Fruit fly (Drosophila melanogaster) whole organism, prepupa: Measurements from ENCODE around the gene serp.

Experiments used
- Blimp-1 ChIP-seq: fragments of 200-800 bp; sonication (Bioruptor generic); optimal IDR thresholded peaks from 3 replicates; lab custom pipeline; 2017; ENCODE audit warnings: missing biosample characterization, missing genetic modification characterization, mild to moderate bottlenecking, moderate library complexity, missing genetic modification reagents
- CG10669 ChIP-seq: fragments of 200-800 bp; sonication (Bioruptor generic); optimal IDR thresholded peaks from 3 replicates; lab custom pipeline; 2018; ENCODE audit warnings: missing biosample characterization, mild to moderate bottlenecking, missing genetic modification characterization, moderate library complexity
- CG11294 ChIP-seq: fragments of 200-800 bp; sonication (Bioruptor generic); IDR thresholded peaks from 2 replicates; pipeline ENCODE4 v1.3.6; 2022; ENCODE audit warnings: missing biosample characterization, missing genetic modification characterization
- CG11902 ChIP-seq: fragments of 200-800 bp; sonication (Bioruptor generic); optimal IDR thresholded peaks from 3 replicates; lab custom pipeline; 2016; ENCODE audit warnings: missing biosample characterization, missing genetic modification characterization
- CG15336 ChIP-seq: fragments of 200-800 bp; sonication (Bioruptor generic); IDR thresholded peaks from 2 replicates; pipeline ENCODE4 v1.3.6; 2022; ENCODE audit warnings: missing biosample characterization, missing genetic modification characterization
- CG1621 ChIP-seq: fragments of 200-800 bp; sonication (Bioruptor generic); optimal IDR thresholded peaks from 3 replicates; lab custom pipeline; 2018; ENCODE audit warnings: missing biosample characterization, mild to moderate bottlenecking, missing genetic modification characterization
- CG16779 ChIP-seq: fragments of 200-800 bp; sonication (Bioruptor generic); optimal IDR thresholded peaks from 3 replicates; lab custom pipeline; 2017; ENCODE audit warnings: missing biosample characterization, mild to moderate bottlenecking, missing genetic modification characterization
- CG3032 ChIP-seq: fragments of 200-800 bp; optimal IDR thresholded peaks from 2 replicates; lab custom pipeline; 2019; ENCODE audit warnings: missing biosample characterization, mild to moderate bottlenecking, missing genetic modification characterization, moderate library complexity
- CG31627 ChIP-seq: fragments of 200-800 bp; sonication (Bioruptor generic); optimal IDR thresholded peaks from 3 replicates; lab custom pipeline; 2016; ENCODE audit warnings: missing biosample characterization, missing genetic modification characterization
- CG32006 ChIP-seq: fragments of 200-800 bp; sonication (Bioruptor generic); optimal IDR thresholded peaks from 3 replicates; lab custom pipeline; 2017; ENCODE audit warnings: missing biosample characterization, mild to moderate bottlenecking, missing genetic modification characterization
- CG34406 ChIP-seq: fragments of 200-800 bp; sonication (Bioruptor generic); optimal IDR thresholded peaks from 3 replicates; lab custom pipeline; 2016; ENCODE audit warnings: missing biosample characterization, missing genetic modification characterization
- CG6163 ChIP-seq: fragments of 200-800 bp; sonication (Bioruptor generic); IDR thresholded peaks from 3 replicates; pipeline ENCODE4 v1.3.6; 2022; ENCODE audit warnings: missing biosample characterization, missing genetic modification characterization
- CG6276 ChIP-seq: fragments of 200-800 bp; sonication (Bioruptor generic); optimal IDR thresholded peaks from 2 replicates; lab custom pipeline; 2017; ENCODE audit warnings: missing biosample characterization, mild to moderate bottlenecking, missing genetic modification characterization
- CG6792 ChIP-seq: fragments of 200-800 bp; sonication (Bioruptor generic); optimal IDR thresholded peaks from 3 replicates; lab custom pipeline; 2016; ENCODE audit warnings: missing biosample characterization, missing genetic modification characterization
- CG6808 ChIP-seq: fragments of 200-800 bp; sonication (Bioruptor generic); optimal IDR thresholded peaks from 3 replicates; lab custom pipeline; 2017; ENCODE audit warnings: missing biosample characterization, missing genetic modification characterization, mild to moderate bottlenecking, moderate library complexity, missing genetic modification reagents
- CG6854 ChIP-seq: fragments of 200-800 bp; sonication (Bioruptor generic); optimal IDR thresholded peaks from 2 replicates; lab custom pipeline; 2017; ENCODE audit warnings: missing biosample characterization, mild to moderate bottlenecking, missing genetic modification characterization
- CG7368 ChIP-seq: fragments of 200-800 bp; sonication (Bioruptor generic); optimal IDR thresholded peaks from 3 replicates; lab custom pipeline; 2016; ENCODE audit warnings: missing biosample characterization, missing genetic modification characterization
- CG8119 ChIP-seq: fragments of 200-800 bp; sonication (Bioruptor generic); IDR thresholded peaks from 3 replicates; pipeline ENCODE4 v1.3.6; 2022; ENCODE audit warnings: missing biosample characterization, missing genetic modification characterization
- CG8319 ChIP-seq: fragments of 200-800 bp; sonication (Bioruptor generic); optimal IDR thresholded peaks from 3 replicates; lab custom pipeline; 2016; ENCODE audit warnings: missing biosample characterization, missing genetic modification characterization
- CG9139 ChIP-seq: fragments of 200-800 bp; sonication (Bioruptor generic); optimal IDR thresholded peaks from 3 replicates; lab custom pipeline; 2017; ENCODE audit warnings: missing biosample characterization, mild to moderate bottlenecking, missing genetic modification characterization
- Eip75B ChIP-seq: fragments of 200-800 bp; sonication (Bioruptor generic); optimal IDR thresholded peaks from 3 replicates; lab custom pipeline; 2016; ENCODE audit warnings: missing biosample characterization, missing genetic modification characterization
- Eip78C ChIP-seq: fragments of 200-800 bp; sonication (Bioruptor generic); peaks from one replicate; lab custom pipeline; 2016; ENCODE audit warnings: missing biosample characterization, missing genetic modification characterization
- Eip93F ChIP-seq: fragments of 200-800 bp; sonication (Bioruptor generic); optimal IDR thresholded peaks from 2 replicates; lab custom pipeline; 2016; ENCODE audit warnings: missing biosample characterization, mild to moderate bottlenecking, missing genetic modification characterization
- Ets21C ChIP-seq: fragments of 200-800 bp; sonication (Bioruptor generic); optimal IDR thresholded peaks from 3 replicates; lab custom pipeline; 2016; ENCODE audit warnings: missing biosample characterization, missing genetic modification characterization
- Ets96B ChIP-seq: fragments of 200-800 bp; optimal IDR thresholded peaks from 2 replicates; lab custom pipeline; 2019; ENCODE audit warnings: missing biosample characterization, mild to moderate bottlenecking, missing genetic modification characterization, moderate library complexity
- Gug ChIP-seq: fragments of 200-800 bp; sonication (Bioruptor generic); IDR thresholded peaks from 2 replicates; pipeline ENCODE4 v1.3.6; 2022; ENCODE audit warnings: missing biosample characterization, missing genetic modification characterization
- Hr39 ChIP-seq: fragments of 200-800 bp; sonication (Bioruptor generic); optimal IDR thresholded peaks from 2 replicates; lab custom pipeline; 2016; ENCODE audit warnings: missing biosample characterization, missing genetic modification characterization
- Met ChIP-seq: fragments of 200-800 bp; sonication (Bioruptor generic); optimal IDR thresholded peaks from 3 replicates; lab custom pipeline; 2016; ENCODE audit warnings: missing biosample characterization, missing genetic modification characterization
- OdsH ChIP-seq: fragments of 200-800 bp; sonication (Bioruptor generic); optimal IDR thresholded peaks from 3 replicates; lab custom pipeline; 2016; ENCODE audit warnings: missing biosample characterization, missing genetic modification characterization
- Sox102F ChIP-seq: fragments of 200-800 bp; sonication (Bioruptor generic); optimal IDR thresholded peaks from 2 replicates; lab custom pipeline; 2016; ENCODE audit warnings: missing biosample characterization, mild to moderate bottlenecking, missing genetic modification characterization
- Sox14 ChIP-seq: fragments of 200-800 bp; sonication (Bioruptor generic); optimal IDR thresholded peaks from 3 replicates; lab custom pipeline; 2016; ENCODE audit warnings: missing biosample characterization, missing genetic modification characterization
- cyc ChIP-seq: fragments of 200-800 bp; sonication (Bioruptor generic); optimal IDR thresholded peaks from 3 replicates; lab custom pipeline; 2016; ENCODE audit warnings: missing biosample characterization, missing genetic modification characterization
- dac ChIP-seq: fragments of 200-800 bp; sonication (Bioruptor generic); optimal IDR thresholded peaks from 2 replicates; lab custom pipeline; 2017; ENCODE audit warnings: missing biosample characterization, mild to moderate bottlenecking, missing genetic modification characterization
- dsx ChIP-seq: fragments of 200-800 bp; optimal IDR thresholded peaks from 3 replicates; lab custom pipeline; 2019; ENCODE audit warnings: missing biosample characterization, mild to moderate bottlenecking, missing genetic modification characterization, moderate library complexity; ENCODE audit not compliant: poor library complexity, severe bottlenecking
- eg ChIP-seq: fragments of 200-800 bp; sonication (Bioruptor generic); IDR thresholded peaks from 3 replicates; pipeline ENCODE4 v1.3.6; 2022; ENCODE audit warnings: missing biosample characterization, missing genetic modification characterization
- esn ChIP-seq: fragments of 200-800 bp; sonication (Bioruptor generic); optimal IDR thresholded peaks from 2 replicates; lab custom pipeline; 2016; ENCODE audit warnings: missing biosample characterization, mild to moderate bottlenecking, missing genetic modification characterization, moderate library complexity
- fd59A ChIP-seq: fragments of 200-800 bp; sonication (Bioruptor generic); optimal IDR thresholded peaks from 2 replicates; lab custom pipeline; 2017; ENCODE audit warnings: missing biosample characterization, mild to moderate bottlenecking, missing genetic modification characterization, missing genetic modification reagents
- fd85E ChIP-seq: fragments of 200-800 bp; sonication (Bioruptor generic); optimal IDR thresholded peaks from 3 replicates; lab custom pipeline; 2016; ENCODE audit warnings: missing biosample characterization, missing genetic modification characterization
- net ChIP-seq: fragments of 200-800 bp; sonication (Bioruptor generic); optimal IDR thresholded peaks from 3 replicates; lab custom pipeline; 2016; ENCODE audit warnings: missing biosample characterization, missing genetic modification characterization
- pdm3 ChIP-seq: fragments of 200-800 bp; sonication (Bioruptor generic); optimal IDR thresholded peaks from 3 replicates; lab custom pipeline; 2016; ENCODE audit warnings: missing biosample characterization, missing genetic modification characterization
- salr ChIP-seq, 2 experiments: fragments of 200-800 bp; sonication (Bioruptor generic); optimal IDR thresholded peaks; 3 replicates each; lab custom pipeline; 2016 to 2018; ENCODE audit warnings: missing biosample characterization in 2 of 2, missing genetic modification characterization in 2 of 2, mild to moderate bottlenecking in 1 of 2
- spab ChIP-seq: fragments of 200-800 bp; sonication (Bioruptor generic); optimal IDR thresholded peaks from 2 replicates; lab custom pipeline; 2017; ENCODE audit warnings: missing biosample characterization, mild to moderate bottlenecking, missing genetic modification characterization, missing genetic modification reagents
- ss ChIP-seq, 2 experiments: fragments of 200-800 bp; sonication (Bioruptor generic); optimal IDR thresholded peaks; 2 replicates in 1 of 2; 3 replicates in 1 of 2; lab custom pipeline; 2017 to 2018; ENCODE audit warnings: mild to moderate bottlenecking in 2 of 2, missing biosample characterization in 2 of 2, missing genetic modification characterization in 2 of 2, moderate library complexity in 1 of 2
- svp ChIP-seq: fragments of 200-800 bp; sonication (Bioruptor generic); peaks from one replicate; lab custom pipeline; 2016; ENCODE audit warnings: missing biosample characterization, missing genetic modification characterization
- topi ChIP-seq: fragments of 200-800 bp; sonication (Bioruptor generic); optimal IDR thresholded peaks from 3 replicates; lab custom pipeline; 2016; ENCODE audit warnings: missing biosample characterization, missing genetic modification characterization
- vri ChIP-seq: fragments of 200-800 bp; sonication (Bioruptor generic); optimal IDR thresholded peaks from 3 replicates; lab custom pipeline; 2016; ENCODE audit warnings: missing biosample characterization, mild to moderate bottlenecking, missing genetic modification characterization

Gene serp

dm6 chr3L:19676050-19676449, 31.8 kb downstream of the serp start (continued):
- TF ChIP-seq topi (GFP tag; lab: Kevin White, UChicago) (peak; percentile 56), CG31627 (GFP tag; lab: Kevin White, UChicago) (peak; percentile 27), Met (GFP tag; lab: Kevin White, UChicago) (peak; percentile 52), dac (GFP tag; lab: Kevin White, UChicago) (peak; percentile 7), CG11902 (peak; percentile 15), salr (GFP tag; optimal IDR thresholded peaks at IDR 0.05; lab: Kevin White, UChicago) (no peak), CG10669 (GFP tag; lab: Kevin White, UChicago) (peak; percentile 32), OdsH (GFP tag; lab: Kevin White, UChicago) (peak; percentile 34), Sox14 (GFP tag; lab: Kevin White, UChicago) (peak; percentile 21), Blimp-1 (no peak), CG3032 (tag; lab: Kevin White, UChicago) (peak; percentile 19), CG1621 (no peak), CG6163 (GFP tag; lab: Robert Waterston, UW) (no peak), fd59A (GFP tag; lab: Kevin White, UChicago) (peak; percentile 13), net (GFP tag; lab: Kevin White, UChicago) (no peak), CG6808 (GFP tag; lab: Kevin White, UChicago) (peak; percentile 39), CG6792 (GFP tag; lab: Kevin White, UChicago) (peak; percentile 51), spab (GFP tag; lab: Kevin White, UChicago) (peak; percentile 35), Eip78C (peak; percentile 82), CG34406 (GFP tag; lab: Kevin White, UChicago) (peak; percentile 40), Eip75B (GFP tag; lab: Kevin White, UChicago) (peak; percentile 55), cyc (GFP tag; lab: Kevin White, UChicago) (peak; percentile 42), Eip93F (GFP tag; lab: Kevin White, UChicago) (no peak)

dm6 chr3L:19674317-19674716, 33.5 kb downstream of the serp start:
- TF ChIP-seq CG7368 (GFP tag; lab: Kevin White, UChicago): peak; percentile 5
- TF ChIP-seq Gug (GFP tag; lab: Robert Waterston, UW): 0 out of 2 replicates have a peak, but pooled peaks have one; percentile 13
- peak; percentile 50 for TF ChIP-seq topi (GFP tag; lab: Kevin White, UChicago)
- peak; percentile 52 for TF ChIP-seq esn (GFP tag; lab: Kevin White, UChicago)
- TF ChIP-seq Eip75B (GFP tag; lab: Kevin White, UChicago): peak; percentile 43
- no peak for TF ChIP-seq CG16779
- TF ChIP-seq CG6276 (GFP tag; lab: Kevin White, UChicago): no peak
- peak; percentile 77 for TF ChIP-seq svp (GFP tag; lab: Kevin White, UChicago)
- TF ChIP-seq ss (GFP tag; optimal IDR thresholded peaks at IDR 0.05; lab: Kevin White, UChicago): peak; percentile 8 to 27
- peak; percentile 57; the same call in 2 of the 3 replicates for TF ChIP-seq CG8119 (GFP tag; lab: Robert Waterston, UW)
- peak; percentile 58; the same call in 1 of the 3 replicates for TF ChIP-seq CG6163 (GFP tag; lab: Robert Waterston, UW)
- TF ChIP-seq net (GFP tag; lab: Kevin White, UChicago): peak; percentile 3
- TF ChIP-seq Blimp-1: no peak
- TF ChIP-seq cyc (GFP tag; lab: Kevin White, UChicago): peak; percentile 55
- TF ChIP-seq CG6854 (GFP tag; lab: Kevin White, UChicago): no peak
- TF ChIP-seq CG11902: peak; percentile 14
- TF ChIP-seq OdsH (GFP tag; lab: Kevin White, UChicago): peak; percentile 47
- no peak for TF ChIP-seq fd85E (GFP tag; lab: Kevin White, UChicago)
- peak; percentile 43 for TF ChIP-seq CG10669 (GFP tag; lab: Kevin White, UChicago)
- TF ChIP-seq dsx (GFP tag; lab: Kevin White, UChicago): peak; percentile 31
- TF ChIP-seq pdm3 (GFP tag; lab: Kevin White, UChicago): peak; percentile 45
- peak; percentile 49; the same call in 1 of the 3 replicates for TF ChIP-seq eg (GFP tag; lab: Robert Waterston, UW)
- TF ChIP-seq dac (GFP tag; lab: Kevin White, UChicago): no peak
- peak; percentile 6 to 17 for TF ChIP-seq salr (GFP tag; optimal IDR thresholded peaks at IDR 0.05; lab: Kevin White, UChicago)
- peak; percentile 28 for TF ChIP-seq spab (GFP tag; lab: Kevin White, UChicago)
- peak; percentile 30; the same call in 1 of the 2 replicates for TF ChIP-seq CG15336 (GFP tag; lab: Robert Waterston, UW)
- peak; percentile 40 for TF ChIP-seq CG32006 (GFP tag; lab: Kevin White, UChicago)
- peak; percentile 23 for TF ChIP-seq Ets21C (GFP tag; lab: Kevin White, UChicago)
- peak; percentile 53 for TF ChIP-seq CG1621
- peak; percentile 4 for TF ChIP-seq CG9139 (GFP tag; lab: Kevin White, UChicago)
- TF ChIP-seq Sox102F (GFP tag; lab: Kevin White, UChicago): peak; percentile 41
- TF ChIP-seq Sox14 (GFP tag; lab: Kevin White, UChicago): peak; percentile 25
- no peak for TF ChIP-seq CG8319 (GFP tag; lab: Kevin White, UChicago)
- no peak for TF ChIP-seq CG11294 (GFP tag; lab: Robert Waterston, UW)
- TF ChIP-seq CG6792 (GFP tag; lab: Kevin White, UChicago): peak; percentile 44
- peak; percentile 56 for TF ChIP-seq Ets96B (tag; lab: Kevin White, UChicago)
- TF ChIP-seq Hr39: peak; percentile 60
- TF ChIP-seq Met (GFP tag; lab: Kevin White, UChicago): peak; percentile 56
- TF ChIP-seq CG3032 (tag; lab: Kevin White, UChicago): peak; percentile 44
- TF ChIP-seq vri: peak; percentile 12
